Worm (Caenorhabditis elegans): ENCODE measurements around the gene osm-10.

ce11 chrIII:7207903-7208497, 35.1 kb upstream of the osm-10 start, which contains the start of gene rpl-6:
- TF ChIP-seq egl-27 (tag; optimal IDR thresholded peaks at IDR 0.05) (peak; percentile 23), dpl-1 (GFP tag; optimal IDR thresholded peaks at IDR 0.05) (peak; percentile 88), mxl-3 (GFP tag; optimal IDR thresholded peaks at IDR 0.05) (peak; percentile 31), snpc-1.2 (GFP tag; IDR thresholded peaks at IDR 0.05) (no peak)

All from whole organism, L4 larva.